Worm (Caenorhabditis elegans) whole organism, early embryonic: ENCODE measurements around the gene H21P03.10.

Source experiments
- B0310.2 ChIP-seq: sonication (generic microtip); optimal IDR thresholded peaks from 2 replicates; lab custom pipeline; 2016; ENCODE audit warnings: mild to moderate bottlenecking, missing genetic modification characterization, missing compliant biosample characterization
- aly-1 ChIP-seq: sonication (generic microtip); optimal IDR thresholded peaks from 2 replicates; lab custom pipeline; 2016; ENCODE audit warnings: missing genetic modification characterization, missing compliant biosample characterization
- ama-1 ChIP-seq: fragments of 150-350 bp; optimal IDR thresholded peaks from 2 replicates; lab custom pipeline; 2014
- ceh-13 ChIP-seq: fragments of 200-800 bp; sonication (Bioruptor generic); optimal IDR thresholded peaks from 2 replicates; lab custom pipeline; 2018; ENCODE audit warnings: mild to moderate bottlenecking, missing genetic modification characterization, missing compliant biosample characterization
- flt-1 ChIP-seq: fragments of 200-800 bp; sonication (Bioruptor generic); IDR thresholded peaks from 2 replicates; pipeline ENCODE4 v1.3.6; 2022; ENCODE audit warnings: missing genetic modification characterization, missing compliant biosample characterization
- hmbx-1 ChIP-seq: sonication (generic microtip); optimal IDR thresholded peaks from 2 replicates; lab custom pipeline; 2016; ENCODE audit warnings: mild to moderate bottlenecking, missing genetic modification characterization, missing compliant biosample characterization
- hnd-1 ChIP-seq: sonication (generic microtip); optimal IDR thresholded peaks from 2 replicates; lab custom pipeline; 2016; ENCODE audit warnings: missing genetic modification characterization, missing compliant biosample characterization

DNA sequence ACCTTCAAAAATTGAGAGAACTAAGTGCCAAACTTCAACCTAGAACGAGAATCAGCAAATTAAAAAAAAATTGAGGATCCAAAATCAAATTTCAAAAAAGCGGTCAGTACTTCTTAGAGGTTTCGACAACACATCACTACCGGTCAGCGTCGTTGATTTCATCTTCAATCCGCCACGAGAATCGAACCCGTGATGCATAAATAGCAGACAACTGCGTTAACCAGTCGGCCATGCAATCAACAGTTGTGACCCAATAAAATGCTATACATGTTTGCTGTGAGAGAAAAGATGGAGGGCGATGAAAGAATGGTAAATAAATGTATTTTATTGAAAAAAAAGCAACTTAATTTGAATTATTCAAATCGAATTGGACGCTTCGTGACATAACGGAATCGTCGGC, 49.2 kb downstream of the H21P03.10 start:
- no peak for TF ChIP-seq ama-1
- peak; percentile 91 for TF ChIP-seq aly-1
- peak; percentile 86 for TF ChIP-seq flt-1
- TF ChIP-seq B0310.2 (tag; lab: Kevin White, UChicago), result peak; percentile 87
- peak; percentile 55 for TF ChIP-seq hmbx-1
- peak; percentile 89 for TF ChIP-seq ceh-13 (GFP tag; lab: Kevin White, UChicago)
- peak; percentile 79 for TF ChIP-seq hnd-1 (tag; lab: Kevin White, UChicago)
